Worm (Caenorhabditis elegans) whole organism, early embryonic: Measurements from ENCODE around the gene E02H9.6.

ENCODE experiments used
- B0310.2 ChIP-seq: sonication (generic microtip); optimal IDR thresholded peaks from 2 replicates; lab custom pipeline; 2016; ENCODE audit warnings: mild to moderate bottlenecking, missing genetic modification characterization, missing compliant biosample characterization
- F13C5.2 ChIP-seq: sonication (generic microtip); optimal IDR thresholded peaks from 2 replicates; lab custom pipeline; 2017; ENCODE audit warnings: mild to moderate bottlenecking, missing genetic modification characterization, inconsistent platforms, missing compliant biosample characterization
- aly-1 ChIP-seq: sonication (generic microtip); optimal IDR thresholded peaks from 2 replicates; lab custom pipeline; 2016; ENCODE audit warnings: missing genetic modification characterization, missing compliant biosample characterization
- ama-1 ChIP-seq: fragments of 150-350 bp; optimal IDR thresholded peaks from 2 replicates; lab custom pipeline; 2014
- ceh-13 ChIP-seq: fragments of 200-800 bp; sonication (Bioruptor generic); optimal IDR thresholded peaks from 2 replicates; lab custom pipeline; 2018; ENCODE audit warnings: mild to moderate bottlenecking, missing genetic modification characterization, missing compliant biosample characterization
- ceh-36 ChIP-seq: sonication (generic microtip); optimal IDR thresholded peaks from 2 replicates; lab custom pipeline; 2016; ENCODE audit warnings: missing genetic modification characterization, inconsistent platforms, missing compliant biosample characterization
- ets-7 ChIP-seq: sonication (generic microtip); optimal IDR thresholded peaks from 2 replicates; lab custom pipeline; 2016; ENCODE audit warnings: missing genotype, missing genetic modification characterization, missing compliant biosample characterization
- flt-1 ChIP-seq: fragments of 200-800 bp; sonication (Bioruptor generic); IDR thresholded peaks from 2 replicates; pipeline ENCODE4 v1.3.6; 2022; ENCODE audit warnings: missing genetic modification characterization, missing compliant biosample characterization
- hmbx-1 ChIP-seq: sonication (generic microtip); optimal IDR thresholded peaks from 2 replicates; lab custom pipeline; 2016; ENCODE audit warnings: mild to moderate bottlenecking, missing genetic modification characterization, missing compliant biosample characterization
- hmg-4 ChIP-seq: fragments of 200-800 bp; sonication (Bioruptor generic); optimal IDR thresholded peaks from 2 replicates; lab custom pipeline; 2018; ENCODE audit warnings: mild to moderate bottlenecking, missing genetic modification characterization, missing compliant biosample characterization
- hnd-1 ChIP-seq: sonication (generic microtip); optimal IDR thresholded peaks from 2 replicates; lab custom pipeline; 2016; ENCODE audit warnings: missing genetic modification characterization, missing compliant biosample characterization
- pes-1 ChIP-seq: fragments of 200-800 bp; sonication (Bioruptor generic); IDR thresholded peaks from 2 replicates; pipeline ENCODE4 v1.3.6; 2022; ENCODE audit warnings: missing genetic modification reagents, missing genetic modification characterization, missing compliant biosample characterization
- scrt-1 ChIP-seq: fragments of 200-800 bp; sonication (Bioruptor generic); IDR thresholded peaks from 2 replicates; pipeline ENCODE4 v1.3.6; 2022; ENCODE audit warnings: missing genetic modification characterization, missing compliant biosample characterization
- sea-1 ChIP-seq: fragments of 200-800 bp; sonication (Bioruptor generic); conservative IDR thresholded peaks from 2 replicates; pipeline ENCODE4 v1.3.6; 2022; ENCODE audit warnings: missing genetic modification characterization, missing compliant biosample characterization
- tbx-11 ChIP-seq: fragments of 200-800 bp; sonication (Bioruptor generic); IDR thresholded peaks from 2 replicates; pipeline ENCODE4 v1.3.6; 2022; ENCODE audit warnings: missing genetic modification characterization, missing compliant biosample characterization
- tbx-37 ChIP-seq: fragments of 200-800 bp; sonication (Bioruptor generic); conservative IDR thresholded peaks from 2 replicates; pipeline ENCODE4 v1.3.6; 2022; ENCODE audit warnings: missing genetic modification reagents, missing genetic modification characterization, missing compliant biosample characterization
- tra-4 ChIP-seq: sonication (generic microtip); optimal IDR thresholded peaks from 2 replicates; lab custom pipeline; 2017; ENCODE audit warnings: missing genetic modification characterization, missing compliant biosample characterization

The E02H9.6 gene

ce11 chrIII:2418159-2418658, 17.7 kb upstream of the E02H9.6 start, which contains the start of the genes W04B5.5 and W04B5.3:
Gene W04B5.5, minus strand, starts transcription at chrIII:2418209.
Gene W04B5.3, plus strand, starts transcription at chrIII:2418514.
- 0 out of 2 replicates have a peak, but pooled peaks have one; percentile 19 for TF ChIP-seq flt-1 (GFP tag; lab: Robert Waterston, UW)
- peak; percentile 45 for TF ChIP-seq F13C5.2
- TF ChIP-seq ceh-36 (tag; lab: Kevin White, UChicago): no peak
- no peak for TF ChIP-seq tra-4 (tag; lab: Kevin White, UChicago)

ce11 chrIII:2418981-2419380, 16.9 kb upstream of the E02H9.6 start:
- TF ChIP-seq pes-1 (no peak), scrt-1 (GFP tag; lab: Robert Waterston, UW) (no peak), flt-1 (GFP tag; lab: Robert Waterston, UW) (no peak), aly-1 (no peak), tra-4 (tag; lab: Kevin White, UChicago) (no peak), hmg-4 (GFP tag; lab: Kevin White, UChicago) (no peak)

- TF ChIP-seq flt-1 (GFP tag; lab: Robert Waterston, UW): no peak
- TF ChIP-seq hmg-4 (GFP tag; lab: Kevin White, UChicago): no peak
- no peak for TF ChIP-seq ceh-36 (tag; lab: Kevin White, UChicago)
- no peak for TF ChIP-seq hmbx-1 (tag; lab: Kevin White, UChicago)
- no peak for TF ChIP-seq pes-1
- TF ChIP-seq tra-4 (tag; lab: Kevin White, UChicago): no peak
- no peak for TF ChIP-seq sea-1 (GFP tag; lab: Robert Waterston, UW)
- no peak for TF ChIP-seq F13C5.2
- no peak for TF ChIP-seq B0310.2 (tag; lab: Kevin White, UChicago)
- no peak for TF ChIP-seq tbx-37 (GFP tag; lab: Robert Waterston, UW)
- no peak for TF ChIP-seq scrt-1 (GFP tag; lab: Robert Waterston, UW)
- no peak for TF ChIP-seq ama-1
- TF ChIP-seq hnd-1: no peak
- no peak for TF ChIP-seq ets-7 (tag; lab: Kevin White, UChicago)
- TF ChIP-seq tbx-11 (GFP tag; lab: Robert Waterston, UW): no peak
- TF ChIP-seq ceh-13: no peak
Observed at ce11 chrIII:2419504-2419903, 16.4 kb upstream of the E02H9.6 start.

- TF ChIP-seq tbx-37 (GFP tag; lab: Robert Waterston, UW) (no peak), tbx-11 (GFP tag; lab: Robert Waterston, UW) (no peak), ceh-36 (tag; lab: Kevin White, UChicago) (no peak), flt-1 (GFP tag; lab: Robert Waterston, UW) (no peak), hmbx-1 (tag; lab: Kevin White, UChicago) (no peak), aly-1 (no peak), ets-7 (tag; lab: Kevin White, UChicago) (no peak), tra-4 (tag; lab: Kevin White, UChicago) (no peak), ceh-13 (no peak), B0310.2 (tag; lab: Kevin White, UChicago) (no peak), sea-1 (GFP tag; lab: Robert Waterston, UW) (no peak), hmg-4 (GFP tag; lab: Kevin White, UChicago) (no peak)
Observed at ce11 chrIII:2421226-2421625, 14.7 kb upstream of the E02H9.6 start.

- TF ChIP-seq tra-4 (tag; lab: Kevin White, UChicago): no peak
- no peak for TF ChIP-seq pes-1
- TF ChIP-seq B0310.2 (tag; lab: Kevin White, UChicago): no peak
- no peak for TF ChIP-seq sea-1 (GFP tag; lab: Robert Waterston, UW)
- TF ChIP-seq hmg-4 (GFP tag; lab: Kevin White, UChicago): no peak
- TF ChIP-seq ceh-13: no peak
- no peak for TF ChIP-seq scrt-1 (GFP tag; lab: Robert Waterston, UW)
- no peak for TF ChIP-seq aly-1
- TF ChIP-seq hnd-1: no peak
- no peak for TF ChIP-seq ama-1
- TF ChIP-seq ceh-36 (tag; lab: Kevin White, UChicago): no peak
Observed at ce11 chrIII:2423638-2424037, 12.3 kb upstream of the E02H9.6 start.

ce11 chrIII:2424783-2425329, 11.0 kb upstream of the E02H9.6 start:
- TF ChIP-seq sea-1 (GFP tag; lab: Robert Waterston, UW) (no peak), hmg-4 (GFP tag; lab: Kevin White, UChicago) (peak; percentile 27), ets-7 (tag; lab: Kevin White, UChicago) (no peak)

ce11 chrIII:2426122-2426521, 9.8 kb upstream of the E02H9.6 start, which contains the start of gene W04B5.8:
Gene W04B5.8, plus strand, starts transcription at chrIII:2426316.
- no peak for TF ChIP-seq F13C5.2
- TF ChIP-seq tbx-11 (GFP tag; lab: Robert Waterston, UW): no peak
- TF ChIP-seq ceh-36 (tag; lab: Kevin White, UChicago): no peak
- TF ChIP-seq aly-1: no peak
- TF ChIP-seq flt-1 (GFP tag; lab: Robert Waterston, UW): no peak
- no peak for TF ChIP-seq ama-1
- TF ChIP-seq hmg-4 (GFP tag; lab: Kevin White, UChicago): no peak
- TF ChIP-seq tbx-37 (GFP tag; lab: Robert Waterston, UW): no peak
- TF ChIP-seq sea-1 (GFP tag; lab: Robert Waterston, UW): no peak
- TF ChIP-seq hmbx-1 (tag; lab: Kevin White, UChicago): no peak
- no peak for TF ChIP-seq tra-4 (tag; lab: Kevin White, UChicago)
- TF ChIP-seq ceh-13: no peak
- no peak for TF ChIP-seq ets-7 (tag; lab: Kevin White, UChicago)
- TF ChIP-seq scrt-1 (GFP tag; lab: Robert Waterston, UW): no peak
- no peak for TF ChIP-seq hnd-1

ce11 chrIII:2432925-2433324, 3.0 kb upstream of the E02H9.6 start:
- no peak for TF ChIP-seq flt-1 (GFP tag; lab: Robert Waterston, UW)
- no peak for TF ChIP-seq tbx-11 (GFP tag; lab: Robert Waterston, UW)
- no peak for TF ChIP-seq B0310.2 (tag; lab: Kevin White, UChicago)
- TF ChIP-seq pes-1: no peak
